Worm (Caenorhabditis elegans) whole organism, L4 larva: ENCODE data around the gene ZK105.13.

Experiments
- aly-2 ChIP-seq: sonication (generic microtip); optimal IDR thresholded peaks from 2 replicates; lab custom pipeline; 2018; ENCODE audit warnings: missing biosample characterization, missing genetic modification characterization
- ceh-20 ChIP-seq: fragments of 200-800 bp; sonication (Bioruptor generic); IDR thresholded peaks from 2 replicates; pipeline ENCODE4 v1.3.6; 2022; ENCODE audit warnings: missing genetic modification reagents, missing genetic modification characterization, missing compliant biosample characterization
- unc-62 ChIP-seq, 3 experiments: fragments of 150-350 bp in 1 of 3; sonication (generic microtip); optimal IDR thresholded peaks in 2 of 3; peaks in 1 of 3; 1 replicate in 1 of 3; 2 replicates in 2 of 3; lab custom pipeline; 2014 to 2017; ENCODE audit warnings: missing biosample characterization in 3 of 3, missing genetic modification characterization in 3 of 3, missing genetic modification reagents in 3 of 3, missing genotype in 1 of 3

- TF ChIP-seq unc-62 (GFP tag; optimal IDR thresholded peaks at IDR 0.05 in 1 of 2; lab: Kevin White, UChicago) (no peak), unc-62 (tag; optimal IDR thresholded peaks at IDR 0.05; lab: Kevin White, UChicago) (no peak), aly-2 (tag; lab: Kevin White, UChicago) (no peak), ceh-20 (GFP tag; lab: Robert Waterston, UW) (no peak)
These were observed 22.3 kb upstream of the ZK105.13 start, which contains the start of gene srr-10 for ce11 chrV:7735319-7735718.
